Worm (Caenorhabditis elegans): ENCODE results near the gene F09D12.2.

- TF ChIP-seq him-1 (tag; optimal IDR thresholded peaks at IDR 0.05) (no peak), dao-5 (tag; optimal IDR thresholded peaks at IDR 0.05) (no peak), W03F9.2 (tag; optimal IDR thresholded peaks at IDR 0.05) (no peak)
Measured at ce11 chrIV:3438022-3438421, 6.0 kb downstream of the F09D12.2 start, which contains the start of gene grd-13.

All from whole organism, L4/young adult.